Worm (Caenorhabditis elegans): Measurements from ENCODE around the gene srlf-28.

DNA sequence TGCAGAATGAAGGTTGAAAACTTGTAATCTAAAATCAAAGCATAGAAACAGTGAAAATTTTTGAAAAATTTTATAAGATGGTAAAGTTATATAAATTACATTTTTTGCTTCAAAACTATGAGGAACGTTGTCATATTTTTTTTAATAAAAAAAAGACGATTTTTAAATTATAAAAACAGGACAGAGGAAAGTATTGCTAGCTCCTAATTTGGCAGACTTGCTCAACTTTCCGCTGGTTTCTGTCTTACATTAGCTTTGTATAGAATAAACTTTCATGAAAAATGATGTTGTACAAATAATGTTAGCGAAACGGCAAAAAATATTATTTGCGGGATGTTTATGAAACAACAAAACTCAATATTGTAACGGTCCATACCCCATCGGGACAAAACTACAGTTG, 17.4 kb downstream of the srlf-28 start, which contains the start of gene fbxa-83:
- no peak for TF ChIP-seq lsy-2 (tag; optimal IDR thresholded peaks at IDR 0.05)
- TF ChIP-seq nhr-11 (tag; optimal IDR thresholded peaks at IDR 0.05): no peak
- TF ChIP-seq aly-2 (tag; optimal IDR thresholded peaks at IDR 0.05): no peak
- no peak for TF ChIP-seq ZK546.5 (tag; optimal IDR thresholded peaks at IDR 0.05)
- no peak for TF ChIP-seq fos-1 (tag; optimal IDR thresholded peaks at IDR 0.05)
- TF ChIP-seq dmd-4 (tag; optimal IDR thresholded peaks at IDR 0.05): no peak
- no peak for TF ChIP-seq crh-2 (tag; optimal IDR thresholded peaks at IDR 0.05)
- TF ChIP-seq nhr-6 (tag; optimal IDR thresholded peaks at IDR 0.05): no peak
- no peak for TF ChIP-seq nhr-10 (tag; optimal IDR thresholded peaks at IDR 0.05)
- no peak for TF ChIP-seq ceh-82 (tag; optimal IDR thresholded peaks at IDR 0.05)
- no peak for TF ChIP-seq nhr-25 (tag; optimal IDR thresholded peaks at IDR 0.05)
- TF ChIP-seq blmp-1 (tag; optimal IDR thresholded peaks at IDR 0.05; ENCODE audit: insufficient read depth): no peak
- TF ChIP-seq lin-39 (tag; optimal IDR thresholded peaks at IDR 0.05): no peak
- no peak for TF ChIP-seq ama-1 (optimal IDR thresholded peaks at IDR 0.05)

Measured in whole organism, L2 larva.